Fruit fly (Drosophila melanogaster): ENCODE results near the gene Ufd4.

dm6 chr2L:10269854-10270253 lies 22.3 kb downstream of the Ufd4 start, which contains the start of gene Mulk:
- TF ChIP-seq Lpt (GFP tag; optimal IDR thresholded peaks at IDR 0.05) (no peak), Eip93F (GFP tag; optimal IDR thresholded peaks at IDR 0.05) (no peak), fd85E (GFP tag; optimal IDR thresholded peaks at IDR 0.05) (no peak), CG16779 (tag; optimal IDR thresholded peaks at IDR 0.05) (no peak), CG6854 (GFP tag; optimal IDR thresholded peaks at IDR 0.05) (no peak), achi (GFP tag; optimal IDR thresholded peaks at IDR 0.05) (no peak), cyc (GFP tag; optimal IDR thresholded peaks at IDR 0.05) (no peak), Met (GFP tag; optimal IDR thresholded peaks at IDR 0.05) (no peak), net (GFP tag; optimal IDR thresholded peaks at IDR 0.05) (no peak), CG9139 (GFP tag; optimal IDR thresholded peaks at IDR 0.05) (no peak), Hr38 (GFP tag; optimal IDR thresholded peaks at IDR 0.05) (no peak), CG6276 (GFP tag; optimal IDR thresholded peaks at IDR 0.05) (no peak)

Data from whole organism, prepupa.